Worm (Caenorhabditis elegans) whole organism, L4 larva: ENCODE data around the gene Y44A6C.1.

Source experiments
- D1046.2 ChIP-seq: fragments of 200-800 bp; sonication (Bioruptor generic); IDR thresholded peaks from 2 replicates; pipeline ENCODE4 v1.3.6; 2022; ENCODE audit warnings: missing genetic modification characterization, missing compliant biosample characterization
- F49E8.2 ChIP-seq: sonication (generic microtip); optimal IDR thresholded peaks from 2 replicates; lab custom pipeline; 2016; ENCODE audit warnings: missing compliant biosample characterization, mild to moderate bottlenecking, missing genetic modification characterization, borderline replicate concordance
- Y105C5A.15 ChIP-seq: fragments of 200-800 bp; sonication (Bioruptor generic); IDR thresholded peaks from 2 replicates; pipeline ENCODE4 v1.3.6; 2022; ENCODE audit warnings: missing genetic modification characterization, missing compliant biosample characterization
- aha-1 ChIP-seq: fragments of 150-350 bp; peaks from one replicate; lab custom pipeline; 2014; ENCODE audit warnings: missing biosample characterization, missing genetic modification characterization
- aly-2 ChIP-seq: sonication (generic microtip); optimal IDR thresholded peaks from 2 replicates; lab custom pipeline; 2018; ENCODE audit warnings: missing biosample characterization, missing genetic modification characterization
- attf-4 ChIP-seq: sonication (generic microtip); optimal IDR thresholded peaks from 3 replicates; lab custom pipeline; 2017; ENCODE audit warnings: missing biosample characterization, missing genetic modification characterization
- ceh-62 ChIP-seq: sonication (generic microtip); optimal IDR thresholded peaks from 2 replicates; lab custom pipeline; 2017; ENCODE audit warnings: missing biosample characterization, missing genetic modification characterization
- ceh-82 ChIP-seq: sonication (generic microtip); optimal IDR thresholded peaks from 2 replicates; lab custom pipeline; 2017; ENCODE audit warnings: missing biosample characterization, missing genetic modification characterization
- cey-2 ChIP-seq: sonication (generic microtip); optimal IDR thresholded peaks from 3 replicates; lab custom pipeline; 2017; ENCODE audit warnings: missing genetic modification characterization, mild to moderate bottlenecking, missing compliant biosample characterization, antibody characterized with exemption, borderline replicate concordance; ENCODE audit not compliant: insufficient read depth
- ctbp-1 ChIP-seq: fragments of 200-800 bp; sonication (Bioruptor generic); IDR thresholded peaks from 2 replicates; pipeline ENCODE4 v1.3.6; 2022; ENCODE audit warnings: missing genetic modification reagents, missing genetic modification characterization, missing compliant biosample characterization
- daf-12 ChIP-seq: fragments of 150-350 bp; optimal IDR thresholded peaks from 2 replicates; lab custom pipeline; 2014; ENCODE audit warnings: missing biosample characterization, missing genetic modification reagents, missing genetic modification characterization
- daf-16 ChIP-seq, 3 experiments: sonication (generic microtip); optimal IDR thresholded peaks; 2 replicates each; lab custom pipeline; 2016 to 2017; ENCODE audit warnings: missing genetic modification characterization in 3 of 3, missing genetic modification reagents in 3 of 3, mild to moderate bottlenecking in 2 of 3, missing compliant biosample characterization in 2 of 3, missing biosample characterization in 1 of 3, moderate library complexity in 1 of 3
- dmd-6 ChIP-seq: fragments of 200-800 bp; sonication (Bioruptor generic); IDR thresholded peaks from 2 replicates; pipeline ENCODE4 v1.3.6; 2022; ENCODE audit warnings: missing genetic modification reagents, missing genetic modification characterization, missing compliant biosample characterization
- dmd-8 ChIP-seq: fragments of 200-800 bp; sonication (Bioruptor generic); IDR thresholded peaks from 2 replicates; pipeline ENCODE4 v1.3.6; 2022; ENCODE audit warnings: missing genetic modification characterization, missing compliant biosample characterization
- fkh-10 ChIP-seq: fragments of 150-350 bp; optimal IDR thresholded peaks from 2 replicates; lab custom pipeline; 2014; ENCODE audit warnings: missing biosample characterization, missing genetic modification reagents, missing genetic modification characterization
- hmg-1.1 ChIP-seq: fragments of 200-800 bp; sonication (Bioruptor generic); IDR thresholded peaks from 2 replicates; pipeline ENCODE4 v1.3.6; 2022; ENCODE audit warnings: missing genetic modification reagents, missing genetic modification characterization, missing compliant biosample characterization
- lir-3 ChIP-seq: sonication (generic microtip); optimal IDR thresholded peaks from 2 replicates; lab custom pipeline; 2016; ENCODE audit warnings: mild to moderate bottlenecking, missing genetic modification characterization, missing compliant biosample characterization
- lsy-2 ChIP-seq, 2 experiments: fragments of 150-350 bp in 1 of 2; sonication (generic microtip) in 1 of 2; optimal IDR thresholded peaks; 2 replicates each; lab custom pipeline; 2014 to 2017; ENCODE audit warnings: missing biosample characterization in 2 of 2, missing genetic modification characterization in 2 of 2
- madf-5 ChIP-seq, 2 experiments: fragments of 200-800 bp; sonication (Bioruptor generic); IDR thresholded peaks; 2 replicates each; pipeline ENCODE4 v1.3.6; 2022; ENCODE audit warnings: missing compliant biosample characterization in 2 of 2, missing genetic modification characterization in 2 of 2
- madf-9 ChIP-seq: fragments of 200-800 bp; sonication (Bioruptor generic); conservative IDR thresholded peaks from 2 replicates; pipeline ENCODE4 v1.3.6; 2022; ENCODE audit warnings: missing genetic modification reagents, missing genetic modification characterization, missing compliant biosample characterization
- mdl-1 ChIP-seq, 2 experiments: fragments of 150-350 bp in 1 of 2; sonication (generic microtip) in 1 of 2; optimal IDR thresholded peaks; 2 replicates each; lab custom pipeline; 2014 to 2017; ENCODE audit warnings: missing biosample characterization in 2 of 2, missing genetic modification characterization in 2 of 2
- nhr-11 ChIP-seq: fragments of 150-350 bp; optimal IDR thresholded peaks from 2 replicates; lab custom pipeline; 2014; ENCODE audit warnings: missing biosample characterization, missing genetic modification characterization
- nhr-25 ChIP-seq: sonication (generic microtip); optimal IDR thresholded peaks from 2 replicates; lab custom pipeline; 2017; ENCODE audit warnings: missing genetic modification characterization, mild to moderate bottlenecking, missing compliant biosample characterization, antibody characterized with exemption, moderate library complexity, borderline replicate concordance; ENCODE audit not compliant: insufficient read depth
- nhr-77 ChIP-seq: fragments of 150-350 bp; optimal IDR thresholded peaks from 2 replicates; lab custom pipeline; 2014; ENCODE audit warnings: missing biosample characterization, missing genetic modification characterization
- pha-4 ChIP-seq, 2 experiments: fragments of 150-350 bp in 1 of 2; fragments of 200-800 bp in 1 of 2; sonication (Bioruptor generic) in 1 of 2; IDR thresholded peaks in 1 of 2; optimal IDR thresholded peaks in 1 of 2; 2 replicates each; pipeline versions ENCODE4 v1.3.6 to Lab custom; 2014 to 2022; ENCODE audit warnings: missing genetic modification characterization in 2 of 2, missing genetic modification reagents in 2 of 2, missing biosample characterization in 1 of 2, missing compliant biosample characterization in 1 of 2
- php-3 ChIP-seq: fragments of 200-800 bp; sonication (Bioruptor generic); IDR thresholded peaks from 2 replicates; pipeline ENCODE4 v1.3.6; 2022; ENCODE audit warnings: missing genetic modification reagents, missing genetic modification characterization, missing compliant biosample characterization
- rbr-2 ChIP-seq: sonication (generic microtip); optimal IDR thresholded peaks from 2 replicates; lab custom pipeline; 2016; ENCODE audit warnings: missing genotype, missing genetic modification characterization, missing compliant biosample characterization
- sdz-12 ChIP-seq: fragments of 200-800 bp; sonication (Bioruptor generic); optimal IDR thresholded peaks from 2 replicates; lab custom pipeline; 2018; ENCODE audit warnings: mild to moderate bottlenecking, missing genetic modification characterization, missing compliant biosample characterization
- snpc-4 ChIP-seq: fragments of 150-350 bp; optimal IDR thresholded peaks from 2 replicates; lab custom pipeline; 2014; ENCODE audit warnings: missing biosample characterization, missing genetic modification characterization
- spr-1 ChIP-seq: sonication (generic microtip); optimal IDR thresholded peaks from 2 replicates; lab custom pipeline; 2016; ENCODE audit warnings: mild to moderate bottlenecking, missing genetic modification characterization, missing compliant biosample characterization
- unc-62 ChIP-seq, 3 experiments: fragments of 150-350 bp in 1 of 3; sonication (generic microtip); optimal IDR thresholded peaks in 2 of 3; peaks in 1 of 3; 1 replicate in 1 of 3; 2 replicates in 2 of 3; lab custom pipeline; 2014 to 2017; ENCODE audit warnings: missing biosample characterization in 3 of 3, missing genetic modification characterization in 3 of 3, missing genetic modification reagents in 3 of 3, missing genotype in 1 of 3
- zip-2 ChIP-seq: fragments of 150-350 bp; optimal IDR thresholded peaks from 2 replicates; lab custom pipeline; 2014; ENCODE audit warnings: missing biosample characterization, missing genetic modification characterization
- ztf-11 ChIP-seq: fragments of 150-350 bp; optimal IDR thresholded peaks from 2 replicates; lab custom pipeline; 2014; ENCODE audit warnings: missing biosample characterization, missing genetic modification characterization

The Y44A6C.1 gene

DNA sequence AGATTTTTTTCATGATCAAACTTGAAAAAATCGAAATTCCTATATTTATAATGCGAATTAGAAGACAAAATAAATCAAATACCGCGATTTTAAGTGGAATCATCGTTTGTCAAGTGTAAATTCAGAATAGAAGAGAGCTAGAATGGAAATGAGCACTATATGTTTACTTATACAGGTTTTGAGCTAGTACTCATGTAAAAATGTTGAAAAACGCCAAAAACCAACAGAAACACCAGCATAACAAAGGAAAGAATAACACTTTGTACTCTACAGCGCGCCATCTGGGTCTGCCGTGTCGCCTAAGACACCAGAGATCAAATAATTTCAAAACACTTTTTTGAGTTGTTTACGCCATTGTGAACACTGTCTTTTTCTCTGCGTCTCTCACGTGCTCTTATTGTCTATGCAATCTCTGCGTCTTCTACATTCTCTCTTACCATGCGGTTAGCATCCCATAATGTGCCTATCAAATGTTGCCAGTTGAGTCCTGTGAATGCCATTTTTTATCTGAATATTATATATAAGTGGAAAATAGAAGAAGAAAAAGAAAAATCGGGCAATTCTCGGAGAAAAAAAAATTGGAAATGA is 15.1 kb downstream of the Y44A6C.1 start, which contains the start of gene ipla-3 (continued):
- no peak for TF ChIP-seq sdz-12 (GFP tag; lab: Kevin White, UChicago)
- TF ChIP-seq lir-3 (tag; lab: Kevin White, UChicago) = no peak
- TF ChIP-seq pha-4 (GFP tag; IDR thresholded peaks at IDR 0.05; lab: Robert Waterston, UW) = peak; percentile 79
- peak; percentile 76 for TF ChIP-seq pha-4 (tag; optimal IDR thresholded peaks at IDR 0.05; lab: Kevin White, UChicago)
- TF ChIP-seq D1046.2 (GFP tag; lab: Robert Waterston, UW) = no peak
- TF ChIP-seq ceh-62 (tag; lab: Kevin White, UChicago) = no peak
- TF ChIP-seq ctbp-1 (GFP tag; lab: Robert Waterston, UW) = no peak
- TF ChIP-seq aly-2 (tag; lab: Kevin White, UChicago) = no peak
- peak; percentile 62 for TF ChIP-seq rbr-2
- TF ChIP-seq nhr-77 = peak; percentile 91
- TF ChIP-seq dmd-6 (GFP tag; lab: Robert Waterston, UW) = peak; percentile 97
- TF ChIP-seq attf-4 (tag; lab: Kevin White, UChicago) = no peak
- no peak for TF ChIP-seq dmd-8 (GFP tag; lab: Robert Waterston, UW)
- TF ChIP-seq aha-1 = peak; percentile 14
- TF ChIP-seq daf-16 (GFP tag; optimal IDR thresholded peaks at IDR 0.05; lab: Kevin White, UChicago) = peak; percentile 77 to 97
- TF ChIP-seq daf-16 (tag; optimal IDR thresholded peaks at IDR 0.05; lab: Kevin White, UChicago) = peak; percentile 99
- no peak for TF ChIP-seq nhr-25 (tag; lab: Kevin White, UChicago)
- TF ChIP-seq spr-1 (tag; lab: Kevin White, UChicago) = peak; percentile 38
- peak in 1 of 2 experiments; percentile 53 for TF ChIP-seq lsy-2 (tag; optimal IDR thresholded peaks at IDR 0.05; lab: Kevin White, UChicago)
- no peak for TF ChIP-seq zip-2 (tag; lab: Kevin White, UChicago)
- TF ChIP-seq Y105C5A.15 (GFP tag; lab: Robert Waterston, UW) = no peak
- TF ChIP-seq nhr-11 (tag; lab: Kevin White, UChicago) = peak; percentile 22
- no peak for TF ChIP-seq cey-2
- no peak for TF ChIP-seq F49E8.2 (tag; lab: Kevin White, UChicago)
- no peak for TF ChIP-seq daf-12 (tag; lab: Kevin White, UChicago)
- peak; percentile 85 for TF ChIP-seq fkh-10 (GFP tag; lab: Kevin White, UChicago)
- no peak for TF ChIP-seq snpc-4 (tag; lab: Kevin White, UChicago)

DNA sequence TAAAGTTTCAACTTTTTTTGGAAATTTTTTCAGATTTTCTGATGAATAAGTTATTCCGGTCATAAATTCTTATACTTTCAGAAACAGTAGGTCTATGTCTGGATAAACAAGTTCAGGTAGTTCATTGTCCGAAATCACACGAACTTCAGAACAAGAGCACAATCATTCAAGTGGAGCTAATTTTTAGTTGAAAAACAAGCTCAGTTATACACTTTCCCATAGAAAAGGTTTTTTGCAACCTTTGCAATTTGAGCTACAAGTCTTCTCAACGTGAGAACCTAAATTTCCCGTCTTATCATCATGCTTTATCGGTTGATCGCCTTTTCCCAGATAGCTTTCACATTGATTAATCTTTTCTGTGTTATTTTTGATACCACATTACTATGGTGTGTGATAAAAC is 18.1 kb downstream of the Y44A6C.1 start, which contains the start of gene srxa-1:
Gene srxa-1, plus strand, starts transcription at position 301 of the 400 bp plus-strand sequence.
- TF ChIP-seq madf-5 (GFP tag; IDR thresholded peaks at IDR 0.05; lab: Robert Waterston, UW) = no peak
- TF ChIP-seq unc-62 (GFP tag; optimal IDR thresholded peaks at IDR 0.05 in 1 of 2; lab: Kevin White, UChicago) = peak in 1 of 2 experiments; percentile 2
- no peak for TF ChIP-seq unc-62 (tag; optimal IDR thresholded peaks at IDR 0.05; lab: Kevin White, UChicago)
- TF ChIP-seq, all 104 proteins: peak for 1

DNA sequence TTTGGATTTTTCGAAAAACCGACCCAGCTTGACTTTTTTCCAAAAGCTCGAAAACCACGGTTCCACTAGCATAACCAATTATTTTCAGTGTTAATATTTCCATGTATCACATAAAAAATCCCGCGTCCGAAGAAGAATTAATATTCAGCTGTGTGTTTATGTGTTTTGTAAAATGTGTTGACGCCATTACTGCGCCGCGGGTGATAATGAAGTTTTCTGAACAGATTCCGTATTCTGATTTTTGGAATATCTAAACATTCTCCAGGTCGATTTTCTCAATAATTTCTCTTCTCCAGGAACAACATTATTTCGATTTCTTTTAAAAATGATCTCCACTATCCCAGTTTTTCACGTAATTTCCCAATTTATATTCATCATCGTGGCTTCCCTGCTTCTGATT is 20.9 kb downstream of the Y44A6C.1 start, which contains the start of gene srxa-6:
Gene srxa-6, plus strand, starts transcription at position 301 of the 400 bp plus-strand sequence.
- no peak for TF ChIP-seq aha-1
- TF ChIP-seq spr-1 (tag; lab: Kevin White, UChicago) = no peak
- TF ChIP-seq nhr-25 (tag; lab: Kevin White, UChicago) = no peak
- TF ChIP-seq ceh-62 (tag; lab: Kevin White, UChicago) = no peak
- TF ChIP-seq php-3 = no peak
- TF ChIP-seq madf-9 (GFP tag; lab: Robert Waterston, UW) = no peak
- TF ChIP-seq hmg-1.1 (GFP tag; lab: Robert Waterston, UW) = no peak
- no peak for TF ChIP-seq ceh-82 (tag; lab: Kevin White, UChicago)
- TF ChIP-seq mdl-1 (tag; optimal IDR thresholded peaks at IDR 0.05; lab: Kevin White, UChicago) = no peak
- TF ChIP-seq ztf-11 (tag; lab: Kevin White, UChicago) = no peak
- TF ChIP-seq, all 104 proteins: peak for 0
